Worm (Caenorhabditis elegans): Measurements from ENCODE around the gene srh-279.

DNA sequence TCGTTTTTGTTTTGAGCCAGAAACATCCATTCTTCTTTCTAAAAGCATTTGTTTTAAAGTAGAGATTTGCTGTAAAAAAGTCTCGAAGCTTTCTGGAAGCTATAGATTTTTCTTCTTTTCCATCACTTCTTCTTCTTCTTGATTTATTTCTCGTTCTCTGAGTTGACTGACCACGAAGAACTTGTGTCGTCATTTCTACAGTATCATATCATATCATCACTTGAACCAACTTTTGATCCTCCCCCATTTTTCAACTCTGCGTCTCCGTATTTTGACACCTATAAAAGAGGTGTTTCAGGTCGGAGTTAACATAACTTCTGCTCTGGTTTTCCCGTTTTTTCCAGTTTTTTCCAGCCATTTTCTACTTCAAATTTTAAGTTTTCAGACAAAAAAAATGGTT, 22.3 kb downstream of the srh-279 start, which contains the start of gene F11A5.9:
- TF ChIP-seq T22C8.4 (GFP tag; IDR thresholded peaks at IDR 0.05): no peak
- TF ChIP-seq cog-1 (tag; optimal IDR thresholded peaks at IDR 0.05): no peak
- no peak for TF ChIP-seq ztf-23 (GFP tag; IDR thresholded peaks at IDR 0.05)
- TF ChIP-seq med-1 (GFP tag; optimal IDR thresholded peaks at IDR 0.05; ENCODE audit: insufficient read depth): no peak
- TF ChIP-seq klf-2 (GFP tag; conservative IDR thresholded peaks at IDR 0.05): no peak
- TF ChIP-seq tab-1 (GFP tag; IDR thresholded peaks at IDR 0.05): no peak

Data from whole organism, midembryonic.